Worm (Caenorhabditis elegans) whole organism, midembryonic: ENCODE measurements around the gene gos-28.

Source experiments
- flt-1 ChIP-seq: fragments of 200-800 bp; sonication (Bioruptor generic); IDR thresholded peaks from 2 replicates; pipeline ENCODE4 v1.3.6; 2022; ENCODE audit warnings: missing genetic modification characterization, missing compliant biosample characterization
- med-1 ChIP-seq: sonication (generic microtip); optimal IDR thresholded peaks from 2 replicates; lab custom pipeline; 2017; ENCODE audit warnings: missing genetic modification characterization, mild to moderate bottlenecking, missing compliant biosample characterization, antibody characterized with exemption, missing genetic modification reagents; ENCODE audit not compliant: insufficient read depth
- ztf-29 ChIP-seq: fragments of 200-800 bp; sonication (Bioruptor generic); IDR thresholded peaks from 2 replicates; pipeline ENCODE4 v1.3.6; 2022; ENCODE audit warnings: missing genetic modification reagents, missing genetic modification characterization, missing compliant biosample characterization

- TF ChIP-seq ztf-29 (GFP tag; lab: Robert Waterston, UW) (no peak), med-1 (GFP tag; lab: Kevin White, UChicago) (no peak), flt-1 (GFP tag; lab: Robert Waterston, UW) (no peak)
Measured at ce11 chrIII:7299466-7299865, 49.5 kb downstream of the gos-28 start, which contains the start of the genes B0361.14 and B0361.9.
